5 fruit fly cellular contexts compared by ENCODE assay signal in genomic region chr3L:13949440-13950066, dm6.
TF ChIP-seq lines count a peak whose summit lies in the region.

No protein-coding gene starts in this region.

- TF ChIP-seq CTCF in whole organism, embryonic (GFP tag; optimal IDR thresholded peaks at IDR 0.05; lab: Kevin White, UChicago): no peak

TF ChIP-seq in whole organism, adult, 20 proteins besides CTCF, POLR2A, EP300 and RAD21:
- TF ChIP-seq tj (GFP tag; optimal IDR thresholded peaks at IDR 0.05; lab: Kevin White, UChicago): peak; percentile 7
- TF ChIP-seq Mnt (GFP tag; optimal IDR thresholded peaks at IDR 0.05; lab: Kevin White, UChicago): no peak
- no peak for TF ChIP-seq CG7045 (GFP tag; optimal IDR thresholded peaks at IDR 0.05; lab: Kevin White, UChicago)
- no peak for TF ChIP-seq CG11617 (GFP tag; optimal IDR thresholded peaks at IDR 0.05; lab: Kevin White, UChicago)

TF ChIP-seq in whole organism, embryonic, 481 proteins besides CTCF, POLR2A, EP300 and RAD21 (continues in another document):
- peak; percentile 45; the same call in 1 of the 2 replicates for TF ChIP-seq seq (GFP tag; IDR thresholded peaks at IDR 0.05; lab: Robert Waterston, UW)
- no peak for TF ChIP-seq Kr (GFP tag; optimal IDR thresholded peaks at IDR 0.05; lab: Kevin White, UChicago)
- TF ChIP-seq row (GFP tag; IDR thresholded peaks at IDR 0.05; lab: Robert Waterston, UW): peak; percentile 32; the same call in 1 of the 3 replicates
- no peak for TF ChIP-seq gro (GFP tag; optimal IDR thresholded peaks at IDR 0.05; lab: Kevin White, UChicago)
- peak; percentile 45; the same call in 1 of the 2 replicates for TF ChIP-seq vvl (GFP tag; IDR thresholded peaks at IDR 0.05; lab: Robert Waterston, UW)
- peak; percentile 47 for TF ChIP-seq stwl (tag; optimal IDR thresholded peaks at IDR 0.05; lab: Kevin White, UChicago)
- no peak for TF ChIP-seq maf-S (GFP tag; optimal IDR thresholded peaks at IDR 0.05; lab: Kevin White, UChicago)
- no peak for TF ChIP-seq ERR (GFP tag; optimal IDR thresholded peaks at IDR 0.05; lab: Kevin White, UChicago)
- peak; percentile 22 for TF ChIP-seq Xbp1 (GFP tag; optimal IDR thresholded peaks at IDR 0.05; lab: Kevin White, UChicago)
- TF ChIP-seq danr (GFP tag; IDR thresholded peaks at IDR 0.05; lab: Robert Waterston, UW): no peak
- TF ChIP-seq CkIIα-i1 (GFP tag; IDR thresholded peaks at IDR 0.05; lab: Robert Waterston, UW): no peak
- TF ChIP-seq lmd (GFP tag; IDR thresholded peaks at IDR 0.05; lab: Robert Waterston, UW): no peak
- no peak for TF ChIP-seq CG18599 (GFP tag; optimal IDR thresholded peaks at IDR 0.05; lab: Kevin White, UChicago)
- 0 out of 2 replicates have a peak, but pooled peaks have one; percentile 24 for TF ChIP-seq CG5953 (GFP tag; IDR thresholded peaks at IDR 0.05; lab: Robert Waterston, UW)
- TF ChIP-seq CG11696 (GFP tag; IDR thresholded peaks at IDR 0.05; lab: Robert Waterston, UW): 0 out of 2 replicates have a peak, but pooled peaks have one; percentile 30
- TF ChIP-seq kay (GFP tag; optimal IDR thresholded peaks at IDR 0.05; lab: Kevin White, UChicago): peak; percentile 77
- 0 out of 3 replicates have a peak, but pooled peaks have one; percentile 10 for TF ChIP-seq CG7357 (GFP tag; IDR thresholded peaks at IDR 0.05; lab: Robert Waterston, UW)
- TF ChIP-seq CG15696 (tag; optimal IDR thresholded peaks at IDR 0.05; lab: Kevin White, UChicago): no peak
- 0 out of 2 replicates have a peak, but pooled peaks have one; percentile 26 for TF ChIP-seq CG4730 (GFP tag; IDR thresholded peaks at IDR 0.05; lab: Robert Waterston, UW)
- no peak for TF ChIP-seq HLH3B (GFP tag; IDR thresholded peaks at IDR 0.05; lab: Robert Waterston, UW)
- no peak for TF ChIP-seq H2.0 (GFP tag; IDR thresholded peaks at IDR 0.05; lab: Robert Waterston, UW)

TF ChIP-seq in whole organism, prepupa, 60 proteins besides CTCF, POLR2A, EP300 and RAD21 (continues in another document):
- TF ChIP-seq lz (GFP tag; optimal IDR thresholded peaks at IDR 0.05; lab: Kevin White, UChicago) (peak; percentile 42), CG8319 (GFP tag; optimal IDR thresholded peaks at IDR 0.05; lab: Kevin White, UChicago) (no peak), dsx (GFP tag; optimal IDR thresholded peaks at IDR 0.05; lab: Kevin White, UChicago; ENCODE audit: poor library complexity, severe bottlenecking) (no peak), Gug (GFP tag; IDR thresholded peaks at IDR 0.05; lab: Robert Waterston, UW) (no peak), achi (GFP tag; optimal IDR thresholded peaks at IDR 0.05; lab: Kevin White, UChicago) (peak; percentile 46), Met (GFP tag; optimal IDR thresholded peaks at IDR 0.05; lab: Kevin White, UChicago) (no peak), CG11294 (GFP tag; IDR thresholded peaks at IDR 0.05; lab: Robert Waterston, UW) (no peak), CG9139 (GFP tag; optimal IDR thresholded peaks at IDR 0.05; lab: Kevin White, UChicago) (no peak), Ets96B (tag; optimal IDR thresholded peaks at IDR 0.05; lab: Kevin White, UChicago) (no peak), CG10631 (GFP tag; optimal IDR thresholded peaks at IDR 0.05; lab: Kevin White, UChicago) (no peak), Blimp-1 (GFP tag; optimal IDR thresholded peaks at IDR 0.05; lab: Kevin White, UChicago) (no peak), CG3032 (tag; optimal IDR thresholded peaks at IDR 0.05; lab: Kevin White, UChicago) (no peak), CG10669 (GFP tag; optimal IDR thresholded peaks at IDR 0.05; lab: Kevin White, UChicago) (peak; percentile 19), vri (GFP tag; optimal IDR thresholded peaks at IDR 0.05; lab: Kevin White, UChicago) (peak; percentile 14), cyc (GFP tag; optimal IDR thresholded peaks at IDR 0.05; lab: Kevin White, UChicago) (no peak), Eip93F (GFP tag; optimal IDR thresholded peaks at IDR 0.05; lab: Kevin White, UChicago) (no peak), CG31627 (GFP tag; optimal IDR thresholded peaks at IDR 0.05; lab: Kevin White, UChicago) (peak; percentile 38), eg (GFP tag; IDR thresholded peaks at IDR 0.05; lab: Robert Waterston, UW) (no peak; the same call in none of the 3 replicates), Lpt (GFP tag; optimal IDR thresholded peaks at IDR 0.05; lab: Kevin White, UChicago) (no peak), CG6854 (GFP tag; optimal IDR thresholded peaks at IDR 0.05; lab: Kevin White, UChicago) (no peak), fd59A (GFP tag; optimal IDR thresholded peaks at IDR 0.05; lab: Kevin White, UChicago) (no peak), salr (GFP tag; optimal IDR thresholded peaks at IDR 0.05; lab: Kevin White, UChicago) (no peak), CG6792 (GFP tag; optimal IDR thresholded peaks at IDR 0.05; lab: Kevin White, UChicago) (peak; percentile 44)

TF ChIP-seq in whole organism, pupa, 21 proteins besides CTCF, POLR2A, EP300 and RAD21:
- TF ChIP-seq D1 (tag; optimal IDR thresholded peaks at IDR 0.05; lab: Kevin White, UChicago) (no peak), CG12605 (GFP tag; IDR thresholded peaks at IDR 0.05; lab: Robert Waterston, UW) (0 out of 2 replicates have a peak, but pooled peaks have one; percentile 38), CG8301 (tag; optimal IDR thresholded peaks at IDR 0.05; lab: Kevin White, UChicago) (peak; percentile 42), CG13204 (GFP tag; optimal IDR thresholded peaks at IDR 0.05; lab: Kevin White, UChicago) (no peak), CG10348 (GFP tag; IDR thresholded peaks at IDR 0.05; lab: Robert Waterston, UW) (no peak), Pif1A (GFP tag; optimal IDR thresholded peaks at IDR 0.05; lab: Kevin White, UChicago) (peak; percentile 6), CG17806 (tag; optimal IDR thresholded peaks at IDR 0.05; lab: Kevin White, UChicago) (no peak), CG8159 (tag; optimal IDR thresholded peaks at IDR 0.05; lab: Kevin White, UChicago) (no peak), CG32121 (GFP tag; IDR thresholded peaks at IDR 0.05; lab: Robert Waterston, UW) (peak; percentile 67; the same call in 1 of the 2 replicates), Ets98B (GFP tag; IDR thresholded peaks at IDR 0.05; lab: Robert Waterston, UW) (peak; percentile 72), CG4496 (GFP tag; IDR thresholded peaks at IDR 0.05; lab: Robert Waterston, UW) (peak; percentile 82), CG14655 (GFP tag; optimal IDR thresholded peaks at IDR 0.05; lab: Kevin White, UChicago) (peak; percentile 33), CG34367 (tag; optimal IDR thresholded peaks at IDR 0.05; lab: Kevin White, UChicago) (no peak), Snoo (tag; optimal IDR thresholded peaks at IDR 0.05; lab: Kevin White, UChicago) (no peak), EcR (GFP tag; optimal IDR thresholded peaks at IDR 0.05; lab: Kevin White, UChicago) (no peak), CG15710 (tag; optimal IDR thresholded peaks at IDR 0.05; lab: Kevin White, UChicago) (no peak), CG9948 (tag; optimal IDR thresholded peaks at IDR 0.05; lab: Kevin White, UChicago) (no peak), fd96Ca (GFP tag; IDR thresholded peaks at IDR 0.05; lab: Robert Waterston, UW) (no peak), gl (tag; optimal IDR thresholded peaks at IDR 0.05; lab: Kevin White, UChicago) (no peak), rn (GFP tag; IDR thresholded peaks at IDR 0.05; lab: Robert Waterston, UW) (no peak), Pif1B (GFP tag; optimal IDR thresholded peaks at IDR 0.05; lab: Kevin White, UChicago) (no peak)

TF ChIP-seq in whole organism, wandering third instar larva, 38 proteins besides CTCF, POLR2A, EP300 and RAD21:
- TF ChIP-seq rgr (GFP tag; optimal IDR thresholded peaks at IDR 0.05; lab: Kevin White, UChicago) (peak; percentile 10), lola (GFP tag; optimal IDR thresholded peaks at IDR 0.05; lab: Kevin White, UChicago) (no peak), sage (GFP tag; optimal IDR thresholded peaks at IDR 0.05; lab: Kevin White, UChicago) (no peak), tai (GFP tag; optimal IDR thresholded peaks at IDR 0.05; lab: Kevin White, UChicago) (no peak), ey (GFP tag; optimal IDR thresholded peaks at IDR 0.05; lab: Kevin White, UChicago) (peak; percentile 22), foxo (GFP tag; optimal IDR thresholded peaks at IDR 0.05; lab: Kevin White, UChicago) (peak in 1 of 2 experiments; percentile 21), h (GFP tag; optimal IDR thresholded peaks at IDR 0.05; lab: Kevin White, UChicago) (peak; percentile 16), sv (GFP tag; optimal IDR thresholded peaks at IDR 0.05; lab: Kevin White, UChicago) (no peak), brk (GFP tag; optimal IDR thresholded peaks at IDR 0.05; lab: Kevin White, UChicago) (no peak)
